Fruit fly (Drosophila melanogaster): ENCODE data around the gene Rsf1.

The Rsf1 gene

dm6 chr2L:10303786-10304185, 40.4 kb upstream of the Rsf1 start, which contains the start of gene nmd (continued):
- TF ChIP-seq Dref (GFP tag; IDR thresholded peaks at IDR 0.05) (peak; percentile 59), CG2875 (GFP tag; optimal IDR thresholded peaks at IDR 0.05) (no peak), Dbx (GFP tag; IDR thresholded peaks at IDR 0.05) (no peak), sqz (GFP tag; optimal IDR thresholded peaks at IDR 0.05) (no peak), sr (GFP tag; IDR thresholded peaks at IDR 0.05) (no peak), CG9876 (GFP tag; optimal IDR thresholded peaks at IDR 0.05) (no peak), dmrt99B (tag; optimal IDR thresholded peaks at IDR 0.05) (no peak), Scr (GFP tag; IDR thresholded peaks at IDR 0.05; ENCODE audit: partially characterized antibody) (peak; percentile 19; the same call in 1 of the 2 replicates), chm (GFP tag; IDR thresholded peaks at IDR 0.05) (no peak), Bgb (GFP tag; IDR thresholded peaks at IDR 0.05; ENCODE audit: partially characterized antibody) (peak; percentile 53; the same call in 1 of the 2 replicates), h (optimal IDR thresholded peaks at IDR 0.05) (no peak), dimm (GFP tag; IDR thresholded peaks at IDR 0.05) (no peak), Optix (GFP tag; IDR thresholded peaks at IDR 0.05) (no peak), H15 (GFP tag; IDR thresholded peaks at IDR 0.05) (no peak), Atf-2 (GFP tag; optimal IDR thresholded peaks at IDR 0.05) (no peak), CG2129 (GFP tag; IDR thresholded peaks at IDR 0.05; ENCODE audit: partially characterized antibody) (no peak), CG8359 (GFP tag; optimal IDR thresholded peaks at IDR 0.05; ENCODE audit: borderline replicate concordance) (no peak), CG10366 (GFP tag; IDR thresholded peaks at IDR 0.05) (no peak), ewg (GFP tag; optimal IDR thresholded peaks at IDR 0.05) (no peak), aop (GFP tag; IDR thresholded peaks at IDR 0.05) (no peak), Aef1 (GFP tag; IDR thresholded peaks at IDR 0.05) (no peak), wor (GFP tag; IDR thresholded peaks at IDR 0.05) (no peak), TFAM (GFP tag; optimal IDR thresholded peaks at IDR 0.05) (no peak), dan (GFP tag; IDR thresholded peaks at IDR 0.05) (no peak), CG30431 (GFP tag; optimal IDR thresholded peaks at IDR 0.05) (no peak), Ada2b (GFP tag; IDR thresholded peaks at IDR 0.05) (no peak), kay (GFP tag; optimal IDR thresholded peaks at IDR 0.05) (no peak), Ets65A (GFP tag) (peak; percentile 60), NK7.1 (GFP tag; optimal IDR thresholded peaks at IDR 0.05) (no peak), CG14050 (GFP tag; IDR thresholded peaks at IDR 0.05) (no peak), Dip3 (GFP tag; optimal IDR thresholded peaks at IDR 0.05) (no peak), gsb-n (tag; optimal IDR thresholded peaks at IDR 0.05) (no peak), ranshi (GFP tag; IDR thresholded peaks at IDR 0.05) (no peak), Mrtf (GFP tag; IDR thresholded peaks at IDR 0.05) (no peak), CG32532 (GFP tag; IDR thresholded peaks at IDR 0.05) (no peak), zf30C (GFP tag; optimal IDR thresholded peaks at IDR 0.05) (no peak), CG17829 (tag; optimal IDR thresholded peaks at IDR 0.05) (peak; percentile 13), CoRest (tag; optimal IDR thresholded peaks at IDR 0.05) (peak; percentile 24), Bdp1 (GFP tag; optimal IDR thresholded peaks at IDR 0.05) (no peak), fd64A (GFP tag; optimal IDR thresholded peaks at IDR 0.05) (no peak), ara (GFP tag; IDR thresholded peaks at IDR 0.05) (no peak), ro (GFP tag; IDR thresholded peaks at IDR 0.05) (no peak), GATAe (GFP tag; conservative IDR thresholded peaks at IDR 0.05) (no peak), ssp (GFP tag; IDR thresholded peaks at IDR 0.05) (no peak), CG14441 (GFP tag; IDR thresholded peaks at IDR 0.05) (no peak), CG6175 (GFP tag; IDR thresholded peaks at IDR 0.05) (no peak), cad (GFP tag; optimal IDR thresholded peaks at IDR 0.05) (no peak), tap (tag; optimal IDR thresholded peaks at IDR 0.05) (no peak), CG15479 (GFP tag; optimal IDR thresholded peaks at IDR 0.05) (no peak), CG3838 (GFP tag; optimal IDR thresholded peaks at IDR 0.05) (no peak), Neu2 (GFP tag; optimal IDR thresholded peaks at IDR 0.05; ENCODE audit: borderline replicate concordance) (no peak), cwo (GFP tag; optimal IDR thresholded peaks at IDR 0.05) (no peak), trem (tag; optimal IDR thresholded peaks at IDR 0.05) (peak; percentile 98), CG6254 (GFP tag; optimal IDR thresholded peaks at IDR 0.05) (no peak)

Data from whole organism, embryonic.